Worm (Caenorhabditis elegans): ENCODE results near the gene pola-1.

DNA sequence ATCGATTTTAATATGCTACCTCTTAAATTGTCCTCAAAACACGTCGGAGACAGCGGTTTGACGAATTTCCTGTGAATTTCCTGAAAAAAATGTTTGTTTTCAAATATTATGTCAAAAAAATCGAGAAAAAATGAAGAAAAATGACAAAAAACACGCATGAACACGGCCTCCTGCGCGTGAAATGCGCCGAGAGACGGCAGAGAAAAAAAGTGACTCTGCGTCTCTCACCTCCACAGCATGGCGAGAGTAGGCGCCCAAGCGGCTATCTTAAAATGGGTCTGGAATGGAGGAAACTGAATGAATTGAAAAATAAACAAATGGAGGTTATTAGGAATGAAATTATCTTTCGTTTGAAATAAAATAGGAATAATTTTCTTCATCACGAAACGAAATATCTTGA, 31.5 kb upstream of the pola-1 start:
- TF ChIP-seq ref-1 (GFP tag; conservative IDR thresholded peaks at IDR 0.05) (no peak), T22C8.4 (GFP tag; IDR thresholded peaks at IDR 0.05) (0 out of 2 replicates have a peak, but pooled peaks have one; percentile 5), flt-1 (GFP tag; IDR thresholded peaks at IDR 0.05) (peak; percentile 42; the same call in 1 of the 2 replicates), ztf-23 (GFP tag; IDR thresholded peaks at IDR 0.05) (0 out of 2 replicates have a peak, but pooled peaks have one; percentile 40)
